Fruit fly (Drosophila melanogaster) whole organism, embryonic: ENCODE measurements around the gene CG9372.

Experiments used
- Abd-B ChIP-seq: fragments of 200-800 bp; sonication (Bioruptor generic); optimal IDR thresholded peaks from 2 replicates; lab custom pipeline; 2018; ENCODE audit warnings: missing biosample characterization, mild to moderate bottlenecking, missing genetic modification characterization, moderate library complexity
- Antp ChIP-seq: fragments of 200-800 bp; sonication (Bioruptor generic); optimal IDR thresholded peaks from 3 replicates; lab custom pipeline; 2016; ENCODE audit warnings: missing biosample characterization, missing genetic modification characterization
- Atf-2 ChIP-seq: fragments of 200-800 bp; sonication (Bioruptor generic); optimal IDR thresholded peaks from 2 replicates; lab custom pipeline; 2016; ENCODE audit warnings: missing biosample characterization, missing genetic modification characterization
- B-H1 ChIP-seq: fragments of 200-800 bp; sonication (Bioruptor generic); IDR thresholded peaks from 3 replicates; pipeline ENCODE4 v1.3.6; 2022; ENCODE audit warnings: missing biosample characterization, missing genetic modification characterization
- CG13287 ChIP-seq: fragments of 200-800 bp; sonication (Bioruptor generic); IDR thresholded peaks from 2 replicates; pipeline ENCODE4 v1.3.6; 2022; ENCODE audit warnings: missing biosample characterization, missing genetic modification characterization; ENCODE audit not compliant: partially characterized antibody
- CG13894 ChIP-seq: fragments of 200-800 bp; sonication (Bioruptor generic); optimal IDR thresholded peaks from 3 replicates; lab custom pipeline; 2018; ENCODE audit warnings: missing biosample characterization, mild to moderate bottlenecking, missing genetic modification characterization, moderate library complexity
- CG14965 ChIP-seq: fragments of 200-800 bp; sonication (Bioruptor generic); optimal IDR thresholded peaks from 2 replicates; lab custom pipeline; 2016; ENCODE audit warnings: missing biosample characterization, missing genetic modification characterization, borderline replicate concordance
- CG16813 ChIP-seq: fragments of 200-800 bp; sonication (Bioruptor generic); IDR thresholded peaks from 3 replicates; pipeline ENCODE4 v1.3.6; 2022; ENCODE audit warnings: missing biosample characterization, missing genetic modification characterization; ENCODE audit not compliant: partially characterized antibody
- CG16863 ChIP-seq: fragments of 200-800 bp; sonication (Bioruptor generic); optimal IDR thresholded peaks from 3 replicates; lab custom pipeline; 2016; ENCODE audit warnings: missing biosample characterization, missing genetic modification characterization
- CG17568 ChIP-seq: fragments of 200-800 bp; sonication (Bioruptor generic); optimal IDR thresholded peaks from 2 replicates; lab custom pipeline; 2018; ENCODE audit warnings: missing biosample characterization, mild to moderate bottlenecking, missing genetic modification characterization, moderate library complexity
- CG1832 ChIP-seq: fragments of 200-800 bp; sonication (Bioruptor generic); optimal IDR thresholded peaks from 2 replicates; lab custom pipeline; 2017; ENCODE audit warnings: missing biosample characterization, mild to moderate bottlenecking, missing genetic modification characterization, inconsistent platforms
- CG18599 ChIP-seq: fragments of 200-800 bp; sonication (Bioruptor generic); optimal IDR thresholded peaks from 3 replicates; lab custom pipeline; 2017; ENCODE audit warnings: missing biosample characterization, missing genetic modification characterization, mild to moderate bottlenecking, moderate library complexity, missing genetic modification reagents
- CG18764 ChIP-seq: fragments of 200-800 bp; sonication (Bioruptor generic); optimal IDR thresholded peaks from 3 replicates; lab custom pipeline; 2016; ENCODE audit warnings: missing biosample characterization, missing genetic modification characterization
- CG2202 ChIP-seq: fragments of 200-800 bp; sonication (Bioruptor generic); optimal IDR thresholded peaks from 2 replicates; lab custom pipeline; 2018; ENCODE audit warnings: missing biosample characterization, mild to moderate bottlenecking, missing genetic modification characterization
- CG30020 ChIP-seq: fragments of 200-800 bp; optimal IDR thresholded peaks from 2 replicates; lab custom pipeline; 2019; ENCODE audit warnings: missing biosample characterization, mild to moderate bottlenecking, missing genetic modification characterization, moderate library complexity
- CG31441 ChIP-seq: fragments of 200-800 bp; sonication (Bioruptor generic); IDR thresholded peaks from 2 replicates; pipeline ENCODE4 v1.3.6; 2022; ENCODE audit warnings: missing biosample characterization, missing genetic modification characterization
- CG34422 ChIP-seq: fragments of 200-800 bp; sonication (Bioruptor generic); IDR thresholded peaks from 3 replicates; pipeline ENCODE4 v1.3.6; 2022; ENCODE audit warnings: missing biosample characterization, missing genetic modification characterization
- CG4707 ChIP-seq: fragments of 200-800 bp; sonication (Bioruptor generic); optimal IDR thresholded peaks from 2 replicates; lab custom pipeline; 2018; ENCODE audit warnings: missing biosample characterization, mild to moderate bottlenecking, missing genetic modification characterization, moderate library complexity
- CG7745 ChIP-seq: fragments of 200-800 bp; sonication (Bioruptor generic); optimal IDR thresholded peaks from 2 replicates; lab custom pipeline; 2018; ENCODE audit warnings: missing biosample characterization, mild to moderate bottlenecking, missing genetic modification characterization, moderate library complexity
- CG7928 ChIP-seq: fragments of 200-800 bp; sonication (Bioruptor generic); optimal IDR thresholded peaks from 2 replicates; lab custom pipeline; 2017; ENCODE audit warnings: missing biosample characterization, mild to moderate bottlenecking, missing genetic modification characterization
- CG9932 ChIP-seq: fragments of 200-800 bp; sonication (Bioruptor generic); IDR thresholded peaks from 2 replicates; pipeline ENCODE4 v1.3.6; 2022; ENCODE audit warnings: missing biosample characterization, missing genetic modification characterization
- Camta ChIP-seq: fragments of 200-800 bp; sonication (Bioruptor generic); optimal IDR thresholded peaks from 2 replicates; lab custom pipeline; 2016; ENCODE audit warnings: missing biosample characterization, missing genetic modification characterization
- D19B ChIP-seq: fragments of 200-800 bp; sonication (Bioruptor generic); optimal IDR thresholded peaks from 2 replicates; lab custom pipeline; 2017; ENCODE audit warnings: missing biosample characterization, mild to moderate bottlenecking, missing genetic modification characterization
- HHEX ChIP-seq: fragments of 200-800 bp; sonication (Bioruptor generic); optimal IDR thresholded peaks from 3 replicates; lab custom pipeline; 2017; ENCODE audit warnings: missing biosample characterization, mild to moderate bottlenecking, missing genetic modification characterization, missing genetic modification reagents
- Hr78 ChIP-seq, 2 experiments: fragments of 200-800 bp in 1 of 2; fragments of >200 bp in 1 of 2; sonication (Bioruptor generic) in 1 of 2; optimal IDR thresholded peaks; 2 replicates each; lab custom pipeline; 2017 to 2019; ENCODE audit warnings: missing biosample characterization in 2 of 2, missing genetic modification characterization in 2 of 2, mild to moderate bottlenecking in 1 of 2, moderate library complexity in 1 of 2
- Lhr ChIP-seq: fragments of 200-800 bp; sonication (Bioruptor generic); optimal IDR thresholded peaks from 3 replicates; lab custom pipeline; 2017; ENCODE audit warnings: mild to moderate bottlenecking, missing biosample characterization, missing genetic modification reagents, missing genetic modification characterization
- MESR4 ChIP-seq: fragments of 200-800 bp; sonication (Bioruptor generic); optimal IDR thresholded peaks from 2 replicates; lab custom pipeline; 2018; ENCODE audit warnings: missing biosample characterization, mild to moderate bottlenecking, missing genetic modification characterization, moderate library complexity
- Oaz ChIP-seq: fragments of 200-800 bp; sonication (Bioruptor generic); IDR thresholded peaks from 2 replicates; pipeline ENCODE4 v1.3.6; 2022; ENCODE audit warnings: missing biosample characterization, missing genetic modification characterization
- PHDP ChIP-seq: fragments of 200-800 bp; sonication (Bioruptor generic); optimal IDR thresholded peaks from 3 replicates; lab custom pipeline; 2018; ENCODE audit warnings: missing biosample characterization, mild to moderate bottlenecking, missing genetic modification characterization, moderate library complexity
- Sox100B ChIP-seq: fragments of 200-800 bp; sonication (Bioruptor generic); optimal IDR thresholded peaks from 3 replicates; lab custom pipeline; 2018; ENCODE audit warnings: missing biosample characterization, mild to moderate bottlenecking, missing genetic modification characterization
- Xbp1 ChIP-seq: fragments of 200-800 bp; sonication (Bioruptor generic); optimal IDR thresholded peaks from 3 replicates; lab custom pipeline; 2016; ENCODE audit warnings: missing biosample characterization, mild to moderate bottlenecking, missing genetic modification characterization
- Xrp1 ChIP-seq: fragments of 200-800 bp; sonication (Bioruptor generic); IDR thresholded peaks from 2 replicates; pipeline ENCODE4 v1.3.6; 2022; ENCODE audit warnings: missing biosample characterization, missing genetic modification characterization
- ap ChIP-seq: fragments of 200-800 bp; sonication (Bioruptor generic); IDR thresholded peaks from 2 replicates; pipeline ENCODE4 v1.3.6; 2022; ENCODE audit warnings: missing biosample characterization, missing genetic modification characterization
- ash1 ChIP-seq: fragments of 200-800 bp; sonication (Bioruptor generic); optimal IDR thresholded peaks from 2 replicates; lab custom pipeline; 2018; ENCODE audit warnings: missing biosample characterization, mild to moderate bottlenecking, missing genetic modification characterization
- bbx ChIP-seq: fragments of 200-800 bp; sonication (Bioruptor generic); IDR thresholded peaks from 2 replicates; pipeline ENCODE4 v1.3.6; 2022; ENCODE audit warnings: missing biosample characterization, missing genetic modification characterization; ENCODE audit not compliant: partially characterized antibody
- dati ChIP-seq: fragments of 200-800 bp; sonication (Bioruptor generic); IDR thresholded peaks from 2 replicates; pipeline ENCODE4 v1.3.6; 2022; ENCODE audit warnings: missing biosample characterization, missing genetic modification characterization
- dysf ChIP-seq: fragments of 200-800 bp; sonication (Bioruptor generic); IDR thresholded peaks from 3 replicates; pipeline ENCODE4 v1.3.6; 2022; ENCODE audit warnings: missing biosample characterization, missing genetic modification characterization
- ems ChIP-seq: fragments of 200-800 bp; sonication (Bioruptor generic); optimal IDR thresholded peaks from 3 replicates; lab custom pipeline; 2016; ENCODE audit warnings: missing biosample characterization, missing genetic modification characterization
- fd96Cb ChIP-seq: fragments of 200-800 bp; sonication (Bioruptor generic); optimal IDR thresholded peaks from 2 replicates; lab custom pipeline; 2018; ENCODE audit warnings: missing biosample characterization, mild to moderate bottlenecking, missing genetic modification characterization, moderate library complexity
- ftz-f1 ChIP-seq: fragments of 200-800 bp; sonication (Bioruptor generic); optimal IDR thresholded peaks from 2 replicates; lab custom pipeline; 2016; ENCODE audit warnings: missing biosample characterization, missing genetic modification characterization
- fu2 ChIP-seq: fragments of 200-800 bp; sonication (Bioruptor generic); optimal IDR thresholded peaks from 2 replicates; lab custom pipeline; 2016; ENCODE audit warnings: missing biosample characterization, missing genetic modification characterization
- insv ChIP-seq, 2 experiments: fragments of 200-800 bp; sonication (Bioruptor generic); optimal IDR thresholded peaks; 3 replicates each; lab custom pipeline; 2016 to 2018; ENCODE audit warnings: missing biosample characterization in 2 of 2, missing genetic modification characterization in 2 of 2
- otp ChIP-seq: fragments of 200-800 bp; sonication (Bioruptor generic); IDR thresholded peaks from 3 replicates; pipeline ENCODE4, ENCODE4 v1.3.6; 2022; ENCODE audit warnings: missing biosample characterization, missing genetic modification characterization
- salm ChIP-seq: fragments of 200-800 bp; sonication (Bioruptor generic); optimal IDR thresholded peaks from 2 replicates; lab custom pipeline; 2018; ENCODE audit warnings: missing biosample characterization, mild to moderate bottlenecking, missing genetic modification characterization
- scrt ChIP-seq: fragments of 200-800 bp; sonication (Bioruptor generic); optimal IDR thresholded peaks from 2 replicates; lab custom pipeline; 2018; ENCODE audit warnings: missing biosample characterization, mild to moderate bottlenecking, missing genetic modification characterization, moderate library complexity
- shn ChIP-seq: fragments of 200-800 bp; sonication (Bioruptor generic); optimal IDR thresholded peaks from 3 replicates; lab custom pipeline; 2016; ENCODE audit warnings: missing biosample characterization, missing genetic modification characterization
- sob ChIP-seq: fragments of 200-800 bp; sonication (Bioruptor generic); IDR thresholded peaks from 2 replicates; pipeline ENCODE4 v1.3.6; 2022; ENCODE audit warnings: missing biosample characterization, missing genetic modification characterization
- tio ChIP-seq: fragments of 200-800 bp; sonication (Bioruptor generic); optimal IDR thresholded peaks from 2 replicates; lab custom pipeline; 2017; ENCODE audit warnings: missing biosample characterization, missing genetic modification characterization, inconsistent platforms
- toy ChIP-seq: fragments of 200-800 bp; sonication (Bioruptor generic); IDR thresholded peaks from 2 replicates; pipeline ENCODE4 v1.3.6; 2022; ENCODE audit warnings: missing biosample characterization, missing genetic modification characterization
- vnd ChIP-seq: fragments of 200-800 bp; sonication (Bioruptor generic); IDR thresholded peaks from 3 replicates; pipeline ENCODE4 v1.3.6; 2022; ENCODE audit warnings: missing biosample characterization, missing genetic modification characterization; ENCODE audit not compliant: partially characterized antibody

CG9372 gene

DNA sequence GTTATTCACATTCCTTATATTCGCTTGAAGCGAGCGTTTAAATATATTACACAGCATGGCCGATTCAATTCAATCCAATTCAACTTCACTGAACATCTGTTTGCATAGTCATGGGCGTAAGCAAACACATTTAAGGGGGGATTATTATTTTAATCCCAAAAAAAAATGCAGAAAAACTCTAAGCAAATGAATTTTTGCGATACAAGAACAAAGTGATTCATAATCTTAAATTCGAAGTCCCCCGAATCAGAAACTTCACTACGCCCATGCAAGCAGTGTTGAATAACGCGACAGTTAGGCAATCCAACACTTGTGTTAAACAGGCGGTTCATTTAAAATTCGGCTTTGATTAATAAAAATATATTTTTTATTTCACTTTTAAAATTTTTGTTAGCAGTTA, 15.6 kb upstream of the CG9372 start, which contains the start of gene CG14100 (continued):
- TF ChIP-seq scrt (GFP tag; lab: Kevin White, UChicago) = peak; percentile 99
- TF ChIP-seq ash1 (GFP tag; lab: Kevin White, UChicago) = peak; percentile 100
- peak; percentile 100 for TF ChIP-seq fu2 (GFP tag; lab: Kevin White, UChicago)
- peak; percentile 100 for TF ChIP-seq CG17568 (GFP tag; lab: Kevin White, UChicago)
- TF ChIP-seq Abd-B (GFP tag; lab: Kevin White, UChicago) = peak; percentile 100
- TF ChIP-seq CG30020 (tag; lab: Kevin White, UChicago) = peak; percentile 94
- peak; percentile 100 for TF ChIP-seq MESR4 (GFP tag; lab: Kevin White, UChicago)
- TF ChIP-seq Atf-2 = peak; percentile 100
- TF ChIP-seq sob (GFP tag; lab: Robert Waterston, UW) = peak; percentile 100
- TF ChIP-seq CG2202 (tag; lab: Kevin White, UChicago) = peak; percentile 100
- peak; percentile 100 for TF ChIP-seq shn (GFP tag; lab: Kevin White, UChicago)
- TF ChIP-seq Sox100B (GFP tag; lab: Kevin White, UChicago) = peak; percentile 100
- peak; percentile 100 for TF ChIP-seq Xbp1 (GFP tag; lab: Kevin White, UChicago)
- TF ChIP-seq ems = peak; percentile 100
- TF ChIP-seq Lhr = peak; percentile 100
- TF ChIP-seq Hr78 (GFP tag; optimal IDR thresholded peaks at IDR 0.05; lab: Kevin White, UChicago) = peak in 1 of 2 experiments; percentile 98
- TF ChIP-seq CG7928 = peak; percentile 96
- peak; percentile 100 for TF ChIP-seq PHDP
- peak; percentile 98 for TF ChIP-seq ftz-f1
- peak; percentile 100 for TF ChIP-seq CG34422 (GFP tag; lab: Robert Waterston, UW)
- peak; percentile 59; the same call in 1 of the 2 replicates for TF ChIP-seq CG13287
- peak; percentile 100 for TF ChIP-seq tio (GFP tag; lab: Kevin White, UChicago)
- TF ChIP-seq CG1832 (GFP tag; lab: Kevin White, UChicago) = peak; percentile 13
- peak; percentile 100 for TF ChIP-seq Oaz (GFP tag; lab: Robert Waterston, UW)
- peak; percentile 100 for TF ChIP-seq Camta (GFP tag; lab: Kevin White, UChicago)
- peak; percentile 100 for TF ChIP-seq CG13894 (tag; lab: Kevin White, UChicago)
- TF ChIP-seq CG18764 (GFP tag; lab: Kevin White, UChicago) = peak; percentile 100
- TF ChIP-seq CG4707 (GFP tag; lab: Kevin White, UChicago) = peak; percentile 100
- peak; percentile 8; the same call in 1 of the 3 replicates for TF ChIP-seq vnd (GFP tag; lab: Robert Waterston, UW)
- TF ChIP-seq CG14965 = peak; percentile 96
- TF ChIP-seq ap (GFP tag; lab: Robert Waterston, UW) = peak; percentile 100
- TF ChIP-seq CG16813 = no peak
- peak; percentile 99 for TF ChIP-seq D19B (GFP tag; lab: Kevin White, UChicago)
- peak; percentile 100 for TF ChIP-seq HHEX (GFP tag; lab: Kevin White, UChicago)
- TF ChIP-seq CG16863 (GFP tag; lab: Kevin White, UChicago) = peak; percentile 100
- peak; percentile 100 for TF ChIP-seq B-H1 (GFP tag; lab: Robert Waterston, UW)
- peak; percentile 100 for TF ChIP-seq CG18599 (GFP tag; lab: Kevin White, UChicago)
- TF ChIP-seq CG7745 (tag; lab: Kevin White, UChicago) = peak; percentile 99
- TF ChIP-seq toy (GFP tag; lab: Robert Waterston, UW) = peak; percentile 100
- TF ChIP-seq bbx (GFP tag; lab: Robert Waterston, UW) = no peak
- peak; percentile 100 for TF ChIP-seq salm (tag; lab: Kevin White, UChicago)
- TF ChIP-seq Antp (GFP tag; lab: Kevin White, UChicago) = peak; percentile 100
- TF ChIP-seq otp (GFP tag; lab: Robert Waterston, UW) = peak; percentile 100
- peak; percentile 100 for TF ChIP-seq CG9932 (GFP tag; lab: Robert Waterston, UW)
- peak; percentile 100 for TF ChIP-seq CG31441 (GFP tag; lab: Robert Waterston, UW)
- TF ChIP-seq insv (GFP tag; optimal IDR thresholded peaks at IDR 0.05; lab: Kevin White, UChicago) = peak; percentile 91 to 93
- TF ChIP-seq dysf (GFP tag; lab: Robert Waterston, UW) = peak; percentile 100
- peak; percentile 100 for TF ChIP-seq Xrp1 (GFP tag; lab: Robert Waterston, UW)
- peak; percentile 100 for TF ChIP-seq fd96Cb (tag; lab: Kevin White, UChicago)
- peak; percentile 100 for TF ChIP-seq dati (GFP tag; lab: Robert Waterston, UW)
